Fruit fly (Drosophila melanogaster): ENCODE data around the gene CG13473.

CG13473 gene

dm6 chr3L:14743106-14743692 is 14.6 kb downstream of the CG13473 start:
- TF ChIP-seq h (optimal IDR thresholded peaks at IDR 0.05), result no peak
- TF ChIP-seq psq (optimal IDR thresholded peaks at IDR 0.05), result no peak
- TF ChIP-seq Myc (optimal IDR thresholded peaks at IDR 0.05), result no peak
- no peak for TF ChIP-seq Sin3A (optimal IDR thresholded peaks at IDR 0.05)
- no peak for TF ChIP-seq ttk (optimal IDR thresholded peaks at IDR 0.05)
- no peak for TF ChIP-seq insv (optimal IDR thresholded peaks at IDR 0.05)

dm6 chr3L:14751056-14751671 is 22.6 kb downstream of the CG13473 start:
- TF ChIP-seq Myc (optimal IDR thresholded peaks at IDR 0.05) (no peak), insv (optimal IDR thresholded peaks at IDR 0.05) (no peak), psq (optimal IDR thresholded peaks at IDR 0.05) (no peak), h (optimal IDR thresholded peaks at IDR 0.05) (no peak), ttk (optimal IDR thresholded peaks at IDR 0.05) (no peak), Sin3A (optimal IDR thresholded peaks at IDR 0.05) (no peak)

- no peak for TF ChIP-seq Myc (optimal IDR thresholded peaks at IDR 0.05)
- TF ChIP-seq ttk (optimal IDR thresholded peaks at IDR 0.05), result no peak
These were observed 24.3 kb downstream of the CG13473 start for dm6 chr3L:14752816-14753215.

DNA sequence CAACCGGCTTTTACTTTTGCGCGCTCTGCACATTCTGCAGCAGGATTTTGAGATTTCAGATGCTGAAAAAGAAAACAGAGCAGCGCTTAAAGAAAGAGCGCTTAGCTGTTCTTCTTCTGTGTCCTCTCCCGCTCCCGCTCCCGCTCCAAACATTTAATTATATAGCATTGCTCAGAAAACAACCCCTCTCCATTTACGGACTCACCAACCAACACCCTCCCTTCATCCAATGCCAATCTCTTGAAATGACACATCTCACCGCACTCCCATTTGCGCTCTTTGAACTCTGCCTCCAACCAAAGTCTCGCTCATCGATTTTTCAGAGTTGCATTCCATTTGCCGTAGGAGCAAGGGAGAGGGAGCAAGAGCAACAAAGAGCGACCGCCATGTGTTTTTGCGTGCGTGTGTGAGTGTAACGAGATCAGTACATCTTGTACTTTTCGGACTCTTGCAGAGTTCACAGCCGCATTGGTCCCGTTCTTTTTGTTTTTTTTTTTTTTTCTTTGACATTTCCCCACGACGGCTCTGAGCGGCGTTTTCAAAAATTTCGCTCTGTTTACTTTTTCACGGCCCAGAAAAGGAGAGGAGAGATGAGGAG is 26.6 kb downstream of the CG13473 start:
- TF ChIP-seq psq (optimal IDR thresholded peaks at IDR 0.05), result no peak
- no peak for TF ChIP-seq h (optimal IDR thresholded peaks at IDR 0.05)
- TF ChIP-seq Myc (optimal IDR thresholded peaks at IDR 0.05), result no peak
- no peak for TF ChIP-seq ttk (optimal IDR thresholded peaks at IDR 0.05)
- TF ChIP-seq insv (optimal IDR thresholded peaks at IDR 0.05), result no peak
- TF ChIP-seq Sin3A (optimal IDR thresholded peaks at IDR 0.05), result no peak

- TF ChIP-seq insv (optimal IDR thresholded peaks at IDR 0.05), result no peak
- TF ChIP-seq Sin3A (optimal IDR thresholded peaks at IDR 0.05), result no peak
- TF ChIP-seq ttk (optimal IDR thresholded peaks at IDR 0.05), result no peak
- TF ChIP-seq psq (optimal IDR thresholded peaks at IDR 0.05), result no peak
- no peak for TF ChIP-seq h (optimal IDR thresholded peaks at IDR 0.05)
These were observed 27.6 kb downstream of the CG13473 start for dm6 chr3L:14755951-14756723.

DNA sequence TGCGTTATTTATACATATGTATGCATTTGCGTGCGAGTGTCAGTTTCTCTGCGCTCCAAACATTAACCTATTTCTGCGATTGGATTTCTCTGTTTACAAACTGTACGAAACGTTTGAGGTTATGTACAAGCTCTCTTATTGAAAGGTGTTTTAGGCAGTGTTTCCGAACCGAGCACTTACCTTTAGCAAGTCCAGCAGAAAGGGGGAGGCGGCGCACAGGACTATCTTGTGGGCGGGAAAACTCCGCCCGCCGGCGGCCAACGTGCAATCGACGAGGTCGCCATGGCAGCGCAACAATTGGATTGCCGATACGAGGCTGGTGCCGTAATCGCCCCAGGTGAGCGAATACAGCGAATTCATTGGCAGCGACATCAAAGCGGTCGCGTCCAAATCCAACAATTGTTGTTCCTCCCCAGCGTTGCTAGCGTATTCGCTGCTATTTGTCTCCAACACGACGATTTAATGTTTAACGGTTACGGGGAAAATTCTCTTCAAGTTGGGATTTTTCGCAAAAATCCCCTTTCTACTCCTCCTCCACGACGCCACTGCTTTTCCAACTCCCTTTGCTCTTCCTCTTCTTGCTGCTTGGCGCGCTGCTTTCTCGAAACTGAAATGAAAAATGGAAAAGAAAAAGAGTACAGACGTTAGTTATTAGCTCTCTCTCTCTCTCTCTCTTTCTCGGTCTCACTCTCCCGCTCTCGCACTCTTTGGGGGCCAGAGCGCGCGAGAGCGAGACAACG is 28.3 kb downstream of the CG13473 start:
- TF ChIP-seq insv (optimal IDR thresholded peaks at IDR 0.05), result no peak
- no peak for TF ChIP-seq Sin3A (optimal IDR thresholded peaks at IDR 0.05)
- no peak for TF ChIP-seq psq (optimal IDR thresholded peaks at IDR 0.05)
- TF ChIP-seq Myc (optimal IDR thresholded peaks at IDR 0.05), result no peak
- no peak for TF ChIP-seq ttk (optimal IDR thresholded peaks at IDR 0.05)
- no peak for TF ChIP-seq h (optimal IDR thresholded peaks at IDR 0.05)

DNA sequence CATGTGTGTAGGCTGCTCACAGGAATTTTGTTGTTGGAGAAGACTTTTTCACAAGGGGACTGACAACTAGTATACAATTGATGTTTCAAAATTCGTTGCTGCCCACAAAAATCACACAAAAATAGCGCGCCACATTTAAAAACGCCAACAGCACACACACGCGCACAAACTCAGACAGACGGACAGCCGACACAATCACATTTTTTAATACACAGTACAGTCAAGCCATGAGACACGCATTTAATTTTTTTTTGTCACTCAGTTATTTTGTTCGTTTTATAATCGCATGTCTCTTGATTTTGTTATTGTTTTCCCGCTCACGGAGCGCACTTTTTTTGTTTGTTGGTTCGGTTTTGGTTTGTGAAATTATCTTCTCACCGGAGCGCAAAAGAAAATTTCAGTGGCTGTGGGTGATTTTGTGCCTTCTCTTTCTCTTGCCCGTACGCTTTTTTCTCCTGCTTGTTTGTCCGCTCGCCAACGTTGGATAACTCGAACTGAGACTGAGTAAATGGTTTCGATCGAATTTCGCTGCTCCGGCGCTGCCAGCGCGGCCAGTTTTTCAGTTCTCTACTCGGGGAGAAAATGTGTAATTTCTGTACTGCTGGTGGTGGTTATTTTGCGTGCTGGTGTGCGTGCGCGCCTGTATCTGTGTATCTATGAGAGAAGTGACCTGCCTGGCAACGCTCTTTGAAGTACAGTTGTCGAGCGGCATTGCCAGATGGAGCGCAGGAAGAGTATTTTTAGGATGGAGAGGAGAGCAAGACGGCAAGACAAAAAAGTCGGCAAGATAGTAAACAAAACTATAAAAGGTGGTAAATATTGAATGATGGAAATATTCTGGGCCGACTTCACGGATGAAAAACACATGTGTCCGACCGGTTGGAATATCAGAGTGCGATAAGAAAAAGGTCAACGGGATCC is 29.2 kb downstream of the CG13473 start, which contains the start of gene CG42507:
Gene CG42507 (minus strand): TSS at position 499 of the 921 bp plus-strand sequence.
- TF ChIP-seq psq (optimal IDR thresholded peaks at IDR 0.05), result no peak
- no peak for TF ChIP-seq Myc (optimal IDR thresholded peaks at IDR 0.05)
- TF ChIP-seq insv (optimal IDR thresholded peaks at IDR 0.05), result no peak
- no peak for TF ChIP-seq Sin3A (optimal IDR thresholded peaks at IDR 0.05)
- TF ChIP-seq h (optimal IDR thresholded peaks at IDR 0.05), result no peak
- TF ChIP-seq ttk (optimal IDR thresholded peaks at IDR 0.05), result no peak

dm6 chr3L:14758730-14759096 is 30.2 kb downstream of the CG13473 start:
- TF ChIP-seq h (optimal IDR thresholded peaks at IDR 0.05), result no peak
- TF ChIP-seq insv (optimal IDR thresholded peaks at IDR 0.05), result no peak
- TF ChIP-seq Myc (optimal IDR thresholded peaks at IDR 0.05), result no peak
- TF ChIP-seq Sin3A (optimal IDR thresholded peaks at IDR 0.05), result no peak
- no peak for TF ChIP-seq ttk (optimal IDR thresholded peaks at IDR 0.05)
- no peak for TF ChIP-seq psq (optimal IDR thresholded peaks at IDR 0.05)

DNA sequence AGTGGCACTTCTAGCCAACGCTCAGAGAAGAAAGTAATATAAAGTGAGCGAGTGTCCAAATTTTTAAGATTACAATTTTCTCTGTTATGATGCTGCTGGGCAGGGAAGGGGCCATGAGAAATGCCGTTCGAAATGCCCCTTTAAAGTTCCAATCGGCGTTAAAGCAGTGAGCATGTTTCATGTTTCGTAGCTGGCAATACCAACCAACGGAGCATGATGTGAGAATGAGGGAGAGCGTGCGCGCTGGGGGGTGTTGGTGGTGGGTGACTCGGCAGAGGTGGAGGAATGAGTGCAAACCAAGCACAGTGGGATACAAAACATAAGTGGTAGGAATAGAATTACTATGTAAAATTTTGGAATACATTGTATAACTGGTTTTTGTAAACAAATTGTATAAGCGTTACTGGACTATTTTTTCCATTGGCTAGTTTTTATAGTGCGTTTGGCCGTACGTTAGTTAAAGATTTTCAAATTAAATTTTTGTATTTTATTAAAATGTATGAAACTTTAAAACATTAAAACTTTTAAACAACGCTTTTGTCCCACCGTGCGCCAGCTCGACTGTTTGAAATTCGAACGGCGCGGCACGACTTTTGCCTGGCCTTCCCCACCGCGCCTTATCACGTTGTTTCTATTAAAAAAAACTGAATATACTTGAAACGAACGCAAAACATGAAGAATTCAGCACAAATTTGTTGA is 30.7 kb downstream of the CG13473 start:
- no peak for TF ChIP-seq psq (optimal IDR thresholded peaks at IDR 0.05)
- TF ChIP-seq Sin3A (optimal IDR thresholded peaks at IDR 0.05), result no peak
- TF ChIP-seq ttk (optimal IDR thresholded peaks at IDR 0.05), result no peak
- no peak for TF ChIP-seq insv (optimal IDR thresholded peaks at IDR 0.05)
- TF ChIP-seq h (optimal IDR thresholded peaks at IDR 0.05), result no peak
- no peak for TF ChIP-seq Myc (optimal IDR thresholded peaks at IDR 0.05)

dm6 chr3L:14759984-14760626 is 31.5 kb downstream of the CG13473 start:
- TF ChIP-seq insv (optimal IDR thresholded peaks at IDR 0.05) (no peak), Sin3A (optimal IDR thresholded peaks at IDR 0.05) (no peak), h (optimal IDR thresholded peaks at IDR 0.05) (no peak), Myc (optimal IDR thresholded peaks at IDR 0.05) (no peak), psq (optimal IDR thresholded peaks at IDR 0.05) (no peak), ttk (optimal IDR thresholded peaks at IDR 0.05) (no peak)

Measured in Kc167 (cell line).